Worm (Caenorhabditis elegans): ENCODE data around the gene str-84.

- TF ChIP-seq K09A11.1 (tag; optimal IDR thresholded peaks at IDR 0.05; ENCODE audit: insufficient read depth) (no peak), dmd-4 (tag; optimal IDR thresholded peaks at IDR 0.05; ENCODE audit: borderline replicate concordance) (no peak), ceh-24 (tag; optimal IDR thresholded peaks at IDR 0.05) (no peak), pat-9 (tag; optimal IDR thresholded peaks at IDR 0.05) (no peak), nhr-11 (tag; optimal IDR thresholded peaks at IDR 0.05) (no peak), eyg-1 (tag; optimal IDR thresholded peaks at IDR 0.05) (no peak), pha-4 (tag; optimal IDR thresholded peaks at IDR 0.05) (no peak), ceh-48 (tag; optimal IDR thresholded peaks at IDR 0.05) (no peak)
These were observed 16.5 kb downstream of the str-84 start, which contains the start of gene nhr-44 for ce11 chrV:8964055-8964758.

All from whole organism, late embryonic.